Fruit fly (Drosophila melanogaster): ENCODE data around the gene CG9175.

Gene CG9175

DNA sequence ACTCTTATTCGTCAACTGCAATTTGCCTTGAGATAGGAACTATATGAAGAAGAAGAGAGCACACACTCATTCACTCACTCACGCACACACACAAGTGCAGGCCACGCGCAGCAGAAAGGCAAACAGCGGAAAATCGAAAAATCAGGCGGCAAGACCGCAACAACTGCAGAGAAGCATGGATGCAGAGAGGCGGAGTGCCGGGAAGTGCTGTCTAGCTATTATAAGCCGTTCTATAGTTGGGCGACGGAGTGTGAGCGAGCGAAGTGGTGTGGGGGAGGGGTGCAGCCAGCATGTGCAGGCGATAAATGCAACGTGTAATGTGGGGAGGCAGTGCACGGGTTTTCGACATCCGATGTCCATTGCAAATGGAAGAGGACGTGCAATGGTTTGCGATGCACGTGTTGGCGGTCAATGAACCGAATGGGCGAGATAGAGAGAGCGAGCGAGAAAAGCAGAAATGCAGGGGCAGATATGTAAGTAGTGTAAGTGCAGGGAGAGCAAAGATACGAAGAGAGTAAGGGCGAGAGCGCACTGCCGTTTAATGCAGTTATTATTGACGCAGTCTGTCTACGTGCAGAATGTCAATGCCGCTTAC is 19.9 kb downstream of the CG9175 start (continued):
- no peak for TF ChIP-seq Oli (tag; optimal IDR thresholded peaks at IDR 0.05)
- peak; percentile 69 for TF ChIP-seq CG7987 (GFP tag; optimal IDR thresholded peaks at IDR 0.05)
- TF ChIP-seq toy (GFP tag; IDR thresholded peaks at IDR 0.05): no peak
- peak; percentile 46 for TF ChIP-seq kah (GFP tag; optimal IDR thresholded peaks at IDR 0.05)
- TF ChIP-seq Nf-YA (GFP tag; IDR thresholded peaks at IDR 0.05): no peak
- TF ChIP-seq CG7556 (GFP tag; optimal IDR thresholded peaks at IDR 0.05): no peak
- no peak for TF ChIP-seq br (optimal IDR thresholded peaks at IDR 0.05)
- TF ChIP-seq dm (GFP tag; optimal IDR thresholded peaks at IDR 0.05): peak; percentile 99
- TF ChIP-seq disco-r (GFP tag; optimal IDR thresholded peaks at IDR 0.05): no peak
- TF ChIP-seq mirr (GFP tag; optimal IDR thresholded peaks at IDR 0.05): no peak
- TF ChIP-seq fd102C (GFP tag; optimal IDR thresholded peaks at IDR 0.05): no peak
- TF ChIP-seq CG42726 (GFP tag; IDR thresholded peaks at IDR 0.05; ENCODE audit: partially characterized antibody): peak; percentile 100
- TF ChIP-seq sna (GFP tag; IDR thresholded peaks at IDR 0.05; ENCODE audit: partially characterized antibody): 0 out of 2 replicates have a peak, but pooled peaks have one; percentile 23
- no peak for TF ChIP-seq Camta (GFP tag; optimal IDR thresholded peaks at IDR 0.05)
- no peak; the same call in 1 of the 2 replicates for TF ChIP-seq CG32767 (GFP tag; IDR thresholded peaks at IDR 0.05)
- TF ChIP-seq lbe (GFP tag; optimal IDR thresholded peaks at IDR 0.05): no peak
- no peak for TF ChIP-seq tx (GFP tag; optimal IDR thresholded peaks at IDR 0.05)
- TF ChIP-seq run (tag; optimal IDR thresholded peaks at IDR 0.05): no peak
- no peak for TF ChIP-seq CG12744 (GFP tag; optimal IDR thresholded peaks at IDR 0.05)
- TF ChIP-seq GATAe (GFP tag; conservative IDR thresholded peaks at IDR 0.05): no peak
- TF ChIP-seq hkb (optimal IDR thresholded peaks at IDR 0.05): no peak
- no peak for TF ChIP-seq hkb (GFP tag; IDR thresholded peaks at IDR 0.05)
- no peak for TF ChIP-seq CG5953 (GFP tag; IDR thresholded peaks at IDR 0.05)
- TF ChIP-seq Neu2 (GFP tag; optimal IDR thresholded peaks at IDR 0.05; ENCODE audit: borderline replicate concordance): no peak
- no peak for TF ChIP-seq scrt (GFP tag; optimal IDR thresholded peaks at IDR 0.05)
- TF ChIP-seq CG34224 (GFP tag; IDR thresholded peaks at IDR 0.05; ENCODE audit: partially characterized antibody): no peak
- TF ChIP-seq tin (GFP tag; optimal IDR thresholded peaks at IDR 0.05): no peak
- TF ChIP-seq ewg (GFP tag; optimal IDR thresholded peaks at IDR 0.05): no peak
- TF ChIP-seq ac (GFP tag; optimal IDR thresholded peaks at IDR 0.05): peak; percentile 34
- TF ChIP-seq CG7786 (GFP tag; optimal IDR thresholded peaks at IDR 0.05): no peak
- no peak for TF ChIP-seq gro (GFP tag; optimal IDR thresholded peaks at IDR 0.05)
- no peak for TF ChIP-seq unc-4 (GFP tag; IDR thresholded peaks at IDR 0.05; ENCODE audit: partially characterized antibody)
- no peak for TF ChIP-seq tap (tag; optimal IDR thresholded peaks at IDR 0.05)
- TF ChIP-seq danr (GFP tag; IDR thresholded peaks at IDR 0.05): no peak
- no peak for TF ChIP-seq CG10959 (GFP tag; IDR thresholded peaks at IDR 0.05)
- no peak for TF ChIP-seq CG9876 (GFP tag; optimal IDR thresholded peaks at IDR 0.05)
- no peak for TF ChIP-seq tio (GFP tag; optimal IDR thresholded peaks at IDR 0.05)
- no peak for TF ChIP-seq sc (optimal IDR thresholded peaks at IDR 0.05)
- TF ChIP-seq sc (GFP tag; optimal IDR thresholded peaks at IDR 0.05): no peak
- TF ChIP-seq CG12769 (tag; optimal IDR thresholded peaks at IDR 0.05): no peak
- no peak for TF ChIP-seq HmgZ (tag; optimal IDR thresholded peaks at IDR 0.05)
- TF ChIP-seq CG11504 (tag; optimal IDR thresholded peaks at IDR 0.05): no peak
- TF ChIP-seq CG6254 (GFP tag; optimal IDR thresholded peaks at IDR 0.05): no peak
- no peak for TF ChIP-seq bbx (GFP tag; IDR thresholded peaks at IDR 0.05; ENCODE audit: partially characterized antibody)
- no peak for TF ChIP-seq CG7357 (GFP tag; IDR thresholded peaks at IDR 0.05)
- no peak for TF ChIP-seq sr (GFP tag; IDR thresholded peaks at IDR 0.05)
- TF ChIP-seq CG4328 (GFP tag; optimal IDR thresholded peaks at IDR 0.05): no peak
- 0 out of 2 replicates have a peak, but pooled peaks have one; percentile 20 for TF ChIP-seq amos (GFP tag; IDR thresholded peaks at IDR 0.05; ENCODE audit: partially characterized antibody)
- TF ChIP-seq cato (GFP tag; optimal IDR thresholded peaks at IDR 0.05; ENCODE audit: borderline replicate concordance): no peak
- no peak for TF ChIP-seq CG18764 (GFP tag; optimal IDR thresholded peaks at IDR 0.05)
- no peak for TF ChIP-seq chif (GFP tag; optimal IDR thresholded peaks at IDR 0.05)
